Worm (Caenorhabditis elegans): ENCODE measurements around the gene Y49E10.25.

Gene Y49E10.25

ce11 chrIII:12528029-12528428, 36.1 kb upstream of the Y49E10.25 start (continued):
- TF ChIP-seq zag-1 (tag; optimal IDR thresholded peaks at IDR 0.05) = no peak
- peak; percentile 27 for TF ChIP-seq nhr-25 (tag; optimal IDR thresholded peaks at IDR 0.05)
- TF ChIP-seq snpc-4 (tag; optimal IDR thresholded peaks at IDR 0.05) = no peak
- no peak for TF ChIP-seq elt-3 (tag; optimal IDR thresholded peaks at IDR 0.05)
- no peak for TF ChIP-seq elt-1 (tag; optimal IDR thresholded peaks at IDR 0.05)
- TF ChIP-seq gmeb-1 (tag; optimal IDR thresholded peaks at IDR 0.05) = peak; percentile 73
- no peak for TF ChIP-seq ceh-82 (tag; optimal IDR thresholded peaks at IDR 0.05)
- TF ChIP-seq nhr-129 (tag; optimal IDR thresholded peaks at IDR 0.05) = no peak
- no peak for TF ChIP-seq nhr-11 (tag; optimal IDR thresholded peaks at IDR 0.05)
- TF ChIP-seq R02D3.7 (tag; optimal IDR thresholded peaks at IDR 0.05) = no peak
- no peak for TF ChIP-seq fos-1 (tag; optimal IDR thresholded peaks at IDR 0.05)
- peak; percentile 53 for TF ChIP-seq sem-4 (tag; optimal IDR thresholded peaks at IDR 0.05)
- TF ChIP-seq egl-27 (tag; optimal IDR thresholded peaks at IDR 0.05) = no peak
- no peak for TF ChIP-seq nhr-23 (tag; optimal IDR thresholded peaks at IDR 0.05)
- no peak for TF ChIP-seq lin-11 (tag; optimal IDR thresholded peaks at IDR 0.05)
- no peak for TF ChIP-seq ceh-16 (tag; optimal IDR thresholded peaks at IDR 0.05)
- TF ChIP-seq ZK546.5 (tag; optimal IDR thresholded peaks at IDR 0.05) = no peak
- TF ChIP-seq sma-3 (GFP tag; optimal IDR thresholded peaks at IDR 0.05) = peak; percentile 25

- TF ChIP-seq nhr-25 (tag; optimal IDR thresholded peaks at IDR 0.05) = no peak
- TF ChIP-seq lin-39 (tag; optimal IDR thresholded peaks at IDR 0.05) = no peak
- TF ChIP-seq ztf-1 (GFP tag; conservative IDR thresholded peaks at IDR 0.05) = no peak
- TF ChIP-seq ceh-16 (tag; optimal IDR thresholded peaks at IDR 0.05) = no peak
- no peak for TF ChIP-seq lsy-2 (tag; optimal IDR thresholded peaks at IDR 0.05)
- no peak for TF ChIP-seq crh-2 (tag; optimal IDR thresholded peaks at IDR 0.05)
- TF ChIP-seq nhr-129 (tag; optimal IDR thresholded peaks at IDR 0.05) = no peak
- no peak for TF ChIP-seq peb-1 (tag; optimal IDR thresholded peaks at IDR 0.05)
- no peak for TF ChIP-seq zag-1 (tag; optimal IDR thresholded peaks at IDR 0.05)
- TF ChIP-seq unc-55 (GFP tag; optimal IDR thresholded peaks at IDR 0.05) = no peak
- TF ChIP-seq nhr-6 (tag; optimal IDR thresholded peaks at IDR 0.05) = no peak
- TF ChIP-seq nhr-21 (tag; optimal IDR thresholded peaks at IDR 0.05) = no peak
- TF ChIP-seq dmd-4 (tag; optimal IDR thresholded peaks at IDR 0.05) = no peak
- TF ChIP-seq ztf-4 (tag; optimal IDR thresholded peaks at IDR 0.05) = no peak
- no peak for TF ChIP-seq snpc-4 (tag; optimal IDR thresholded peaks at IDR 0.05)
- no peak for TF ChIP-seq lin-11 (tag; optimal IDR thresholded peaks at IDR 0.05)
- TF ChIP-seq ceh-82 (tag; optimal IDR thresholded peaks at IDR 0.05) = no peak
Observed at ce11 chrIII:12517674-12518073, 25.8 kb upstream of the Y49E10.25 start.

- TF ChIP-seq snpc-4 (tag; optimal IDR thresholded peaks at IDR 0.05) = no peak
- TF ChIP-seq dmd-4 (tag; optimal IDR thresholded peaks at IDR 0.05) = no peak
- no peak for TF ChIP-seq sma-3 (GFP tag; optimal IDR thresholded peaks at IDR 0.05)
- no peak for TF ChIP-seq fos-1 (tag; optimal IDR thresholded peaks at IDR 0.05)
- no peak for TF ChIP-seq lin-11 (tag; optimal IDR thresholded peaks at IDR 0.05)
- TF ChIP-seq egl-27 (tag; optimal IDR thresholded peaks at IDR 0.05) = no peak
Observed at ce11 chrIII:12510505-12510904, 18.6 kb upstream of the Y49E10.25 start.

- TF ChIP-seq mdl-1 (tag; optimal IDR thresholded peaks at IDR 0.05) (no peak), C34F6.9 (tag; optimal IDR thresholded peaks at IDR 0.05) (peak; percentile 28), dmd-4 (tag; optimal IDR thresholded peaks at IDR 0.05) (no peak), lsy-2 (tag; optimal IDR thresholded peaks at IDR 0.05) (peak in 1 of 2 experiments; percentile 46), R02D3.7 (tag; optimal IDR thresholded peaks at IDR 0.05) (no peak), peb-1 (tag; optimal IDR thresholded peaks at IDR 0.05) (no peak), snpc-4 (tag; optimal IDR thresholded peaks at IDR 0.05) (no peak), skn-1 (tag; optimal IDR thresholded peaks at IDR 0.05) (no peak), ceh-82 (tag; optimal IDR thresholded peaks at IDR 0.05) (no peak)
Observed at ce11 chrIII:12499245-12499644, 7.4 kb upstream of the Y49E10.25 start, which contains the start of gene sql-1. Gene sql-1, plus strand, starts transcription at chrIII:12499557.

ce11 chrIII:12496449-12496848, 4.6 kb upstream of the Y49E10.25 start, which contains the start of gene herd-1:
Gene herd-1, plus strand, starts transcription at chrIII:12496538.
- TF ChIP-seq ceh-16 (tag; optimal IDR thresholded peaks at IDR 0.05) (no peak), fos-1 (tag; optimal IDR thresholded peaks at IDR 0.05) (no peak)

ce11 chrIII:12495594-12496096, 3.8 kb upstream of the Y49E10.25 start, which contains the start of the genes Y111B2A.1 and Y111B2A.2:
Gene Y111B2A.1, minus strand, starts transcription at chrIII:12495644.
Gene Y111B2A.2, plus strand, starts transcription at chrIII:12496086.
- TF ChIP-seq zag-1 (tag; optimal IDR thresholded peaks at IDR 0.05) (no peak), ceh-82 (tag; optimal IDR thresholded peaks at IDR 0.05) (no peak), ztf-1 (GFP tag; conservative IDR thresholded peaks at IDR 0.05) (no peak), sma-3 (GFP tag; optimal IDR thresholded peaks at IDR 0.05) (no peak), ceh-16 (tag; optimal IDR thresholded peaks at IDR 0.05) (no peak), gmeb-1 (tag; optimal IDR thresholded peaks at IDR 0.05) (no peak), sma-9 (GFP tag; optimal IDR thresholded peaks at IDR 0.05) (no peak), sma-9 (tag; optimal IDR thresholded peaks at IDR 0.05) (no peak), aly-2 (tag; optimal IDR thresholded peaks at IDR 0.05) (no peak), ZK546.5 (tag; optimal IDR thresholded peaks at IDR 0.05) (no peak), mdl-1 (tag; optimal IDR thresholded peaks at IDR 0.05) (no peak), ama-1 (optimal IDR thresholded peaks at IDR 0.05) (no peak), elt-3 (tag; optimal IDR thresholded peaks at IDR 0.05) (no peak)

Measured in whole organism, L2 larva.